Worm (Caenorhabditis elegans): ENCODE results near the gene Y64G10A.10.
A peak's percentile ranks its signal among the peaks of the same experiment; 100 is the strongest.
"Not testable (repeated sequence)": the region's sequence is repeated elsewhere in the genome, so short reads cannot be mapped to it uniquely, and the experiment has no call there.

Gene Y64G10A.10

ce11 chrIV:14218526-14218925 lies 22.7 kb downstream of the Y64G10A.10 start:
- TF ChIP-seq hmg-1.2 (GFP tag; IDR thresholded peaks at IDR 0.05): peak; percentile 27; the same call in 1 of the 2 replicates
- TF ChIP-seq snpc-4 (GFP tag; optimal IDR thresholded peaks at IDR 0.05): not testable (repeated sequence)
- peak in 1 of 4 experiments; percentile 89 for TF ChIP-seq snpc-4 (tag; optimal IDR thresholded peaks at IDR 0.05)
- peak; percentile 65; the same call in 1 of the 2 replicates for TF ChIP-seq pbrm-1 (GFP tag; IDR thresholded peaks at IDR 0.05)
- TF ChIP-seq madf-8 (GFP tag; conservative IDR thresholded peaks at IDR 0.05): 0 out of 2 replicates have a peak, but pooled peaks have one; percentile 9
- peak; percentile 93 for TF ChIP-seq attf-6 (GFP tag; IDR thresholded peaks at IDR 0.05)

ce11 chrIV:14218113-14218512 lies 23.1 kb downstream of the Y64G10A.10 start:
- 0 out of 2 replicates have a peak, but pooled peaks have one; percentile 16 for TF ChIP-seq ceh-40 (GFP tag; IDR thresholded peaks at IDR 0.05)
- TF ChIP-seq hsf-1 (GFP tag; IDR thresholded peaks at IDR 0.05): peak; percentile 98
- TF ChIP-seq madf-6 (GFP tag; IDR thresholded peaks at IDR 0.05): 0 out of 2 replicates have a peak, but pooled peaks have one; percentile 31
- TF ChIP-seq F33H1.4 (GFP tag; IDR thresholded peaks at IDR 0.05): peak; percentile 48
- peak; percentile 58 for TF ChIP-seq dox-1 (GFP tag; IDR thresholded peaks at IDR 0.05)
- 0 out of 2 replicates have a peak, but pooled peaks have one; percentile 12 for TF ChIP-seq aptf-3 (GFP tag; IDR thresholded peaks at IDR 0.05)

ce11 chrIV:14215777-14216176 lies 25.5 kb downstream of the Y64G10A.10 start:
- TF ChIP-seq madf-6 (GFP tag; IDR thresholded peaks at IDR 0.05) (peak; percentile 68), hmg-20 (GFP tag; IDR thresholded peaks at IDR 0.05) (no peak), nhr-80 (tag; optimal IDR thresholded peaks at IDR 0.05) (no peak), dpl-1 (GFP tag; optimal IDR thresholded peaks at IDR 0.05) (peak; percentile 23), F22D6.2 (tag; optimal IDR thresholded peaks at IDR 0.05) (no peak), nfya-1 (tag; optimal IDR thresholded peaks at IDR 0.05; ENCODE audit: borderline replicate concordance, insufficient read depth) (no peak), snpc-4 (GFP tag; optimal IDR thresholded peaks at IDR 0.05) (no peak), snpc-4 (tag; optimal IDR thresholded peaks at IDR 0.05) (peak in 1 of 4 experiments; percentile 15), F55B11.4 (tag; optimal IDR thresholded peaks at IDR 0.05; ENCODE audit: borderline replicate concordance, insufficient read depth) (no peak), F39B2.1 (GFP tag; IDR thresholded peaks at IDR 0.05) (no peak), snpc-1.1 (tag; optimal IDR thresholded peaks at IDR 0.05; ENCODE audit: insufficient read depth) (no peak), Y53G8AR.9 (GFP tag; conservative IDR thresholded peaks at IDR 0.05) (no peak), madf-8 (GFP tag; conservative IDR thresholded peaks at IDR 0.05) (0 out of 2 replicates have a peak, but pooled peaks have one; percentile 5), Y53F4B.3 (GFP tag; IDR thresholded peaks at IDR 0.05) (no peak), rcor-1 (GFP tag; IDR thresholded peaks at IDR 0.05) (no peak), ceh-79 (tag; optimal IDR thresholded peaks at IDR 0.05) (no peak), efl-1 (GFP tag; optimal IDR thresholded peaks at IDR 0.05) (peak; percentile 81)

ce11 chrIV:14208363-14208762 lies 32.9 kb downstream of the Y64G10A.10 start:
- TF ChIP-seq cebp-2 (GFP tag; IDR thresholded peaks at IDR 0.05): 0 out of 2 replicates have a peak, but pooled peaks have one; percentile 31

- TF ChIP-seq unc-130 (GFP tag; optimal IDR thresholded peaks at IDR 0.05): no peak
- TF ChIP-seq pbrm-1 (GFP tag; IDR thresholded peaks at IDR 0.05): no peak
- TF ChIP-seq let-607 (tag; optimal IDR thresholded peaks at IDR 0.05): no peak
- TF ChIP-seq madf-8 (GFP tag; conservative IDR thresholded peaks at IDR 0.05): peak; percentile 22; the same call in 1 of the 2 replicates
- no peak for TF ChIP-seq ccch-3 (GFP tag; optimal IDR thresholded peaks at IDR 0.05)
- TF ChIP-seq B0019.2 (GFP tag; conservative IDR thresholded peaks at IDR 0.05): no peak
- no peak for TF ChIP-seq nfyb-1 (GFP tag; IDR thresholded peaks at IDR 0.05)
- no peak for TF ChIP-seq snpc-4 (GFP tag; optimal IDR thresholded peaks at IDR 0.05)
- peak in 1 of 4 experiments; percentile 3 for TF ChIP-seq snpc-4 (tag; optimal IDR thresholded peaks at IDR 0.05)
- TF ChIP-seq Y53F4B.3 (GFP tag; IDR thresholded peaks at IDR 0.05): no peak
- no peak for TF ChIP-seq ceh-100 (GFP tag; IDR thresholded peaks at IDR 0.05)
- TF ChIP-seq nfya-1 (tag; optimal IDR thresholded peaks at IDR 0.05; ENCODE audit: borderline replicate concordance, insufficient read depth): no peak
- TF ChIP-seq ceh-40 (GFP tag; IDR thresholded peaks at IDR 0.05): no peak
- no peak for TF ChIP-seq F23B12.7 (tag; optimal IDR thresholded peaks at IDR 0.05; ENCODE audit: insufficient read depth)
- no peak for TF ChIP-seq him-1 (tag; optimal IDR thresholded peaks at IDR 0.05)
- no peak for TF ChIP-seq F52B5.7 (tag; optimal IDR thresholded peaks at IDR 0.05)
- no peak for TF ChIP-seq F49E8.2 (tag; optimal IDR thresholded peaks at IDR 0.05; ENCODE audit: insufficient read depth)
- peak; percentile 17 for TF ChIP-seq dpl-1 (GFP tag; optimal IDR thresholded peaks at IDR 0.05)
- TF ChIP-seq attf-6 (GFP tag; IDR thresholded peaks at IDR 0.05): no peak
- TF ChIP-seq madf-6 (GFP tag; IDR thresholded peaks at IDR 0.05): peak; percentile 66
- TF ChIP-seq lsy-27 (tag; optimal IDR thresholded peaks at IDR 0.05; ENCODE audit: borderline replicate concordance, insufficient read depth): no peak
- TF ChIP-seq efl-1 (GFP tag; optimal IDR thresholded peaks at IDR 0.05): peak; percentile 73
- TF ChIP-seq B0035.1 (tag; optimal IDR thresholded peaks at IDR 0.05): no peak
- no peak for TF ChIP-seq F39B2.1 (GFP tag; IDR thresholded peaks at IDR 0.05)
These were observed 38.1 kb downstream of the Y64G10A.10 start, which contains the start of gene F02H6.3 for ce11 chrIV:14203162-14203561. TSS of gene F02H6.3 (plus strand) at chrIV:14203427.

Data from whole organism, young adult.